Worm (Caenorhabditis elegans): Measurements from ENCODE around the gene C44H4.8.

DNA sequence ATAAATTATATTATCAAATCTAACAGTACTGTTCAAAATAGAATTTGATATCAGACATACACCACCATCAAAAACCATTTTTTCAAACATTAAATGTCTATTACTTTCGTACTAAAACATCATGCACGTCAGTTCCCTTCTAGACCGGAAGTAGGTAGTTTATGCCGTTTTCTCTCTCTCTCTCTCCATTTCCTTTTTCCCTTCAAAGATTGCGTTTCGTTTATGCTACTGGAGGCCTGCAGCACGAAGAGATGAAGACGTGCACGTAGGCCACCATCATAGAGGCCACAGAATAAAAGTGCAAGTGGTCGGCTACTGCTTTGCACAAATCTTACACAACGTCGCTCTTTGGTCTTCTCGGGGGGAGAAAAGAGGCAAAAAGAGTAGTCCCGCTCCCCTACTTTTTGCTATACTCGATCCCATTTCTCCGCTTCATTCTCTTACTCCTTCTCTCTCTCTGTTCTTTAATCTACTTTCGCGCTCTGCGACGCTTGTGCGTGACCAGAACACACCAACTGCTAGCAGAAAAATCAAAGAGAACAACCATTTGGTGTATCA lies 33.4 kb upstream of the C44H4.8 start:
- no peak for TF ChIP-seq tra-4 (tag; optimal IDR thresholded peaks at IDR 0.05)
- TF ChIP-seq tbx-37 (GFP tag; conservative IDR thresholded peaks at IDR 0.05), result no peak
- no peak for TF ChIP-seq flt-1 (GFP tag; IDR thresholded peaks at IDR 0.05)
- TF ChIP-seq ama-1 (optimal IDR thresholded peaks at IDR 0.05), result no peak
- no peak for TF ChIP-seq hmg-4 (GFP tag; optimal IDR thresholded peaks at IDR 0.05)
- no peak for TF ChIP-seq hnd-1 (tag; optimal IDR thresholded peaks at IDR 0.05)
- no peak for TF ChIP-seq B0310.2 (tag; optimal IDR thresholded peaks at IDR 0.05)
- no peak for TF ChIP-seq ceh-36 (tag; optimal IDR thresholded peaks at IDR 0.05)
- no peak for TF ChIP-seq hmbx-1 (tag; optimal IDR thresholded peaks at IDR 0.05)
- no peak for TF ChIP-seq aly-1 (tag; optimal IDR thresholded peaks at IDR 0.05)
- no peak for TF ChIP-seq sea-1 (GFP tag; conservative IDR thresholded peaks at IDR 0.05)
- TF ChIP-seq ets-7 (tag; optimal IDR thresholded peaks at IDR 0.05), result no peak
- TF ChIP-seq tbx-11 (GFP tag; IDR thresholded peaks at IDR 0.05), result no peak

All from whole organism, early embryonic.